ENCODE assay signal across 1 fruit fly cellular context in genomic region chr2L:7135069-7135468, dm6.
TF ChIP-seq lines count a peak whose summit lies in the region.

No protein-coding gene starts in this region.

TF ChIP-seq in whole organism, embryonic, 481 proteins besides CTCF, POLR2A, EP300 and RAD21 (continued from another document):
- TF ChIP-seq vnd (GFP tag; IDR thresholded peaks at IDR 0.05; lab: Robert Waterston, UW; ENCODE audit: partially characterized antibody) (no peak), Med (GFP tag; lab: Kevin White, UChicago) (peak; percentile 92), CG18011 (GFP tag; optimal IDR thresholded peaks at IDR 0.05; lab: Kevin White, UChicago) (peak; percentile 17), CG2889 (GFP tag; IDR thresholded peaks at IDR 0.05; lab: Robert Waterston, UW) (peak; percentile 53; the same call in 1 of the 3 replicates), da (GFP tag; optimal IDR thresholded peaks at IDR 0.05; lab: Kevin White, UChicago) (no peak), Hr3 (GFP tag; optimal IDR thresholded peaks at IDR 0.05; lab: Kevin White, UChicago) (peak; percentile 78), CG15073 (GFP tag; optimal IDR thresholded peaks at IDR 0.05; lab: Kevin White, UChicago) (no peak), Side (GFP tag; optimal IDR thresholded peaks at IDR 0.05; lab: Kevin White, UChicago) (peak; percentile 63), Dad (GFP tag; optimal IDR thresholded peaks at IDR 0.05; lab: Kevin White, UChicago) (peak; percentile 65), CG2129 (GFP tag; IDR thresholded peaks at IDR 0.05; lab: Robert Waterston, UW; ENCODE audit: partially characterized antibody) (no peak), pum (GFP tag; optimal IDR thresholded peaks at IDR 0.05; lab: Kevin White, UChicago) (peak; percentile 85), mld (GFP tag; IDR thresholded peaks at IDR 0.05; lab: Robert Waterston, UW; ENCODE audit: partially characterized antibody) (no peak), CG17829 (tag; optimal IDR thresholded peaks at IDR 0.05; lab: Kevin White, UChicago) (peak; percentile 64), klu (GFP tag; IDR thresholded peaks at IDR 0.05; lab: Robert Waterston, UW) (no peak), peb (GFP tag; IDR thresholded peaks at IDR 0.05; lab: Robert Waterston, UW) (peak; percentile 62), Dp (GFP tag; optimal IDR thresholded peaks at IDR 0.05; lab: Kevin White, UChicago) (no peak), pzg (GFP tag; optimal IDR thresholded peaks at IDR 0.05; lab: Kevin White, UChicago) (no peak), CG12219 (GFP tag; optimal IDR thresholded peaks at IDR 0.05; lab: Kevin White, UChicago) (peak; percentile 65), CG15696 (tag; optimal IDR thresholded peaks at IDR 0.05; lab: Kevin White, UChicago) (peak; percentile 60), CG15269 (tag; optimal IDR thresholded peaks at IDR 0.05; lab: Kevin White, UChicago) (peak; percentile 70), nerfin-1 (tag; optimal IDR thresholded peaks at IDR 0.05; lab: Kevin White, UChicago) (peak; percentile 55), fd64A (GFP tag; optimal IDR thresholded peaks at IDR 0.05; lab: Kevin White, UChicago) (peak; percentile 42), pan (optimal IDR thresholded peaks at IDR 0.05; lab: Kevin White, UChicago) (no peak), pan (GFP tag; optimal IDR thresholded peaks at IDR 0.05 in 1 of 2, IDR thresholded peaks at IDR 0.05 in 1 of 2) (peak in 1 of 2 experiments; percentile 69), ap (GFP tag; IDR thresholded peaks at IDR 0.05; lab: Robert Waterston, UW) (peak; percentile 73), croc (GFP tag; conservative IDR thresholded peaks at IDR 0.05; lab: Robert Waterston, UW) (peak; percentile 78), ken (GFP tag; IDR thresholded peaks at IDR 0.05; lab: Robert Waterston, UW) (peak; percentile 75), H2.0 (GFP tag; IDR thresholded peaks at IDR 0.05; lab: Robert Waterston, UW) (peak; percentile 67), CG7372 (GFP tag; IDR thresholded peaks at IDR 0.05; lab: Robert Waterston, UW) (peak; percentile 58), CG14441 (GFP tag; IDR thresholded peaks at IDR 0.05; lab: Robert Waterston, UW) (peak; percentile 56), mirr (GFP tag; optimal IDR thresholded peaks at IDR 0.05; lab: Kevin White, UChicago) (no peak), unpg (GFP tag; optimal IDR thresholded peaks at IDR 0.05; lab: Kevin White, UChicago) (peak; percentile 79), CG31441 (GFP tag; IDR thresholded peaks at IDR 0.05; lab: Robert Waterston, UW) (peak; percentile 66), chif (GFP tag; optimal IDR thresholded peaks at IDR 0.05; lab: Kevin White, UChicago) (peak; percentile 82 to 85), Sox100B (GFP tag; optimal IDR thresholded peaks at IDR 0.05; lab: Kevin White, UChicago) (peak; percentile 59), CG9727 (GFP tag; optimal IDR thresholded peaks at IDR 0.05; lab: Kevin White, UChicago) (peak; percentile 64), oc (tag; optimal IDR thresholded peaks at IDR 0.05; lab: Kevin White, UChicago) (peak; percentile 72), CG9817 (tag; optimal IDR thresholded peaks at IDR 0.05; lab: Kevin White, UChicago) (peak; percentile 28), bigmax (GFP tag; optimal IDR thresholded peaks at IDR 0.05; lab: Kevin White, UChicago) (no peak), CG4617 (GFP tag; optimal IDR thresholded peaks at IDR 0.05; lab: Kevin White, UChicago; ENCODE audit: borderline replicate concordance) (peak; percentile 50), bab2 (GFP tag; optimal IDR thresholded peaks at IDR 0.05; lab: Kevin White, UChicago) (peak; percentile 70), fu2 (GFP tag; optimal IDR thresholded peaks at IDR 0.05; lab: Kevin White, UChicago) (peak; percentile 56), az2 (GFP tag; optimal IDR thresholded peaks at IDR 0.05; lab: Kevin White, UChicago) (peak; percentile 75), stc (GFP tag; IDR thresholded peaks at IDR 0.05; lab: Robert Waterston, UW) (peak; percentile 51; the same call in 1 of the 2 replicates), knrl (GFP tag; IDR thresholded peaks at IDR 0.05; lab: Robert Waterston, UW; ENCODE audit: partially characterized antibody) (no peak), prd (optimal IDR thresholded peaks at IDR 0.05; lab: Kevin White, UChicago) (no peak), prd (GFP tag; IDR thresholded peaks at IDR 0.05; lab: Robert Waterston, UW) (peak; percentile 84), exex (tag; optimal IDR thresholded peaks at IDR 0.05; lab: Kevin White, UChicago) (no peak), Fer2 (tag; optimal IDR thresholded peaks at IDR 0.05; lab: Kevin White, UChicago) (no peak), CG2116 (GFP tag; optimal IDR thresholded peaks at IDR 0.05; lab: Kevin White, UChicago) (peak; percentile 39), corto (GFP tag; optimal IDR thresholded peaks at IDR 0.05; lab: Kevin White, UChicago) (no peak), Bgb (GFP tag; IDR thresholded peaks at IDR 0.05; lab: Robert Waterston, UW; ENCODE audit: partially characterized antibody) (no peak), tx (GFP tag; optimal IDR thresholded peaks at IDR 0.05; lab: Kevin White, UChicago) (peak; percentile 62), CG3065 (GFP tag; optimal IDR thresholded peaks at IDR 0.05; lab: Kevin White, UChicago) (peak; percentile 52), kah (GFP tag; optimal IDR thresholded peaks at IDR 0.05; lab: Kevin White, UChicago) (peak; percentile 13), CG11696 (GFP tag; IDR thresholded peaks at IDR 0.05; lab: Robert Waterston, UW) (0 out of 2 replicates have a peak, but pooled peaks have one; percentile 28), CG4360 (GFP tag; IDR thresholded peaks at IDR 0.05; lab: Robert Waterston, UW) (no peak), ab (GFP tag; optimal IDR thresholded peaks at IDR 0.05; lab: Kevin White, UChicago) (peak; percentile 37), CG18599 (GFP tag; optimal IDR thresholded peaks at IDR 0.05; lab: Kevin White, UChicago) (peak; percentile 56), Meics (GFP tag; optimal IDR thresholded peaks at IDR 0.05; lab: Kevin White, UChicago) (no peak), CG8478 (optimal IDR thresholded peaks at IDR 0.05; lab: Kevin White, UChicago) (no peak), CG11504 (tag; optimal IDR thresholded peaks at IDR 0.05; lab: Kevin White, UChicago) (peak; percentile 90), crp (GFP tag; optimal IDR thresholded peaks at IDR 0.05; lab: Kevin White, UChicago) (peak in 1 of 2 experiments; percentile 10), tna (GFP tag; IDR thresholded peaks at IDR 0.05; lab: Robert Waterston, UW; ENCODE audit: partially characterized antibody) (no peak), CG17612 (GFP tag; IDR thresholded peaks at IDR 0.05; lab: Robert Waterston, UW) (no peak), YL-1 (GFP tag; optimal IDR thresholded peaks at IDR 0.05; lab: Kevin White, UChicago) (no peak), Blimp-1 (GFP tag; optimal IDR thresholded peaks at IDR 0.05; lab: Kevin White, UChicago) (peak; percentile 77), CG4730 (GFP tag; IDR thresholded peaks at IDR 0.05; lab: Robert Waterston, UW) (peak; percentile 61), crc (GFP tag; optimal IDR thresholded peaks at IDR 0.05; lab: Kevin White, UChicago) (peak; percentile 48), NC2β (GFP tag; optimal IDR thresholded peaks at IDR 0.05; lab: Kevin White, UChicago) (peak; percentile 80), Deaf1 (tag; optimal IDR thresholded peaks at IDR 0.05; lab: Kevin White, UChicago) (no peak), ttk (GFP tag; IDR thresholded peaks at IDR 0.05; lab: Robert Waterston, UW) (peak; percentile 66), CG11695 (GFP tag; IDR thresholded peaks at IDR 0.05; lab: Robert Waterston, UW) (peak; percentile 68; the same call in 2 of the 3 replicates), Sox102F (GFP tag; optimal IDR thresholded peaks at IDR 0.05; lab: Kevin White, UChicago) (peak; percentile 82), Stat92E (GFP tag; optimal IDR thresholded peaks at IDR 0.05; lab: Kevin White, UChicago) (no peak), CrebB (tag; optimal IDR thresholded peaks at IDR 0.05; lab: Kevin White, UChicago) (peak; percentile 24), sr (GFP tag; IDR thresholded peaks at IDR 0.05; lab: Robert Waterston, UW) (0 out of 3 replicates have a peak, but pooled peaks have one; percentile 7), ase (GFP tag; IDR thresholded peaks at IDR 0.05; lab: Robert Waterston, UW) (peak; percentile 77; the same call in 2 of the 3 replicates), Myb (GFP tag; optimal IDR thresholded peaks at IDR 0.05; lab: Kevin White, UChicago) (peak; percentile 39), CG13775 (GFP tag; optimal IDR thresholded peaks at IDR 0.05; lab: Kevin White, UChicago) (peak; percentile 64), zfh2 (GFP tag; optimal IDR thresholded peaks at IDR 0.05; lab: Kevin White, UChicago) (no peak), CG12942 (GFP tag; optimal IDR thresholded peaks at IDR 0.05; lab: Kevin White, UChicago) (peak; percentile 33), CG12659 (GFP tag; optimal IDR thresholded peaks at IDR 0.05; lab: Kevin White, UChicago) (peak; percentile 37), Dll (GFP tag; IDR thresholded peaks at IDR 0.05; lab: Robert Waterston, UW; ENCODE audit: partially characterized antibody) (no peak), CG2120 (GFP tag; optimal IDR thresholded peaks at IDR 0.05; lab: Kevin White, UChicago) (peak; percentile 47), Spps (tag; optimal IDR thresholded peaks at IDR 0.05; lab: Kevin White, UChicago) (peak; percentile 6), slbo (GFP tag; IDR thresholded peaks at IDR 0.05; lab: Robert Waterston, UW) (peak; percentile 60; the same call in 1 of the 2 replicates), CG8765 (GFP tag; IDR thresholded peaks at IDR 0.05; lab: Robert Waterston, UW) (peak; percentile 62; the same call in 1 of the 2 replicates), CG12769 (tag; optimal IDR thresholded peaks at IDR 0.05; lab: Kevin White, UChicago) (peak; percentile 55), lov (optimal IDR thresholded peaks at IDR 0.05; lab: Kevin White, UChicago) (no peak), lov (GFP tag; IDR thresholded peaks at IDR 0.05; lab: Robert Waterston, UW) (peak; percentile 66; the same call in 1 of the 3 replicates), lbe (GFP tag; optimal IDR thresholded peaks at IDR 0.05; lab: Kevin White, UChicago) (no peak), repo (GFP tag; optimal IDR thresholded peaks at IDR 0.05; lab: Kevin White, UChicago) (peak; percentile 61), aop (GFP tag; IDR thresholded peaks at IDR 0.05; lab: Robert Waterston, UW) (peak; percentile 60; the same call in 1 of the 2 replicates), mam (GFP tag; optimal IDR thresholded peaks at IDR 0.05; lab: Kevin White, UChicago) (peak; percentile 66), zen (tag; optimal IDR thresholded peaks at IDR 0.05; lab: Kevin White, UChicago) (peak; percentile 45), Mrtf (GFP tag; IDR thresholded peaks at IDR 0.05; lab: Robert Waterston, UW) (peak; percentile 72), eyg (GFP tag; optimal IDR thresholded peaks at IDR 0.05; lab: Kevin White, UChicago) (peak; percentile 39), CG10543 (GFP tag; optimal IDR thresholded peaks at IDR 0.05; lab: Kevin White, UChicago) (no peak), CG30431 (GFP tag; optimal IDR thresholded peaks at IDR 0.05; lab: Kevin White, UChicago) (peak; percentile 67), HLH4C (GFP tag; IDR thresholded peaks at IDR 0.05; lab: Robert Waterston, UW; ENCODE audit: partially characterized antibody) (no peak), zen2 (GFP tag; IDR thresholded peaks at IDR 0.05; lab: Robert Waterston, UW; ENCODE audit: partially characterized antibody) (no peak), CG8290 (GFP tag; optimal IDR thresholded peaks at IDR 0.05; lab: Kevin White, UChicago) (peak; percentile 67), CG8290 (tag; optimal IDR thresholded peaks at IDR 0.05; lab: Kevin White, UChicago) (no peak), otp (GFP tag; IDR thresholded peaks at IDR 0.05; lab: Robert Waterston, UW) (peak; percentile 90), CG8089 (GFP tag; optimal IDR thresholded peaks at IDR 0.05; lab: Kevin White, UChicago) (peak; percentile 78), HLH3B (GFP tag; IDR thresholded peaks at IDR 0.05; lab: Robert Waterston, UW) (peak; percentile 88), Ptx1 (GFP tag; IDR thresholded peaks at IDR 0.05; lab: Robert Waterston, UW) (peak; percentile 75), yki (optimal IDR thresholded peaks at IDR 0.05; lab: Kevin White, UChicago) (no peak), D19B (GFP tag; optimal IDR thresholded peaks at IDR 0.05; lab: Kevin White, UChicago) (no peak), CG17568 (GFP tag; optimal IDR thresholded peaks at IDR 0.05; lab: Kevin White, UChicago) (peak; percentile 35), sna (GFP tag; IDR thresholded peaks at IDR 0.05; lab: Robert Waterston, UW; ENCODE audit: partially characterized antibody) (no peak), Dek (tag; optimal IDR thresholded peaks at IDR 0.05; lab: Kevin White, UChicago) (no peak), CG9215 (GFP tag; IDR thresholded peaks at IDR 0.05; lab: Robert Waterston, UW) (no peak; the same call in 1 of the 2 replicates), CG15601 (tag; optimal IDR thresholded peaks at IDR 0.05; lab: Kevin White, UChicago) (peak; percentile 56), pnt (GFP tag; optimal IDR thresholded peaks at IDR 0.05; lab: Kevin White, UChicago) (peak; percentile 80), CG7928 (GFP tag; optimal IDR thresholded peaks at IDR 0.05; lab: Kevin White, UChicago) (no peak), CG12104 (GFP tag; optimal IDR thresholded peaks at IDR 0.05; lab: Kevin White, UChicago) (no peak), CG1529 (GFP tag; optimal IDR thresholded peaks at IDR 0.05; lab: Kevin White, UChicago) (peak; percentile 66), CG14860 (GFP tag; IDR thresholded peaks at IDR 0.05; lab: Robert Waterston, UW; ENCODE audit: partially characterized antibody) (no peak), Dbx (GFP tag; IDR thresholded peaks at IDR 0.05; lab: Robert Waterston, UW) (no peak), CG6272 (GFP tag; IDR thresholded peaks at IDR 0.05; lab: Robert Waterston, UW) (0 out of 2 replicates have a peak, but pooled peaks have one; percentile 37), zfh1 (GFP tag; IDR thresholded peaks at IDR 0.05; lab: Robert Waterston, UW) (peak; percentile 86), cwo (GFP tag; optimal IDR thresholded peaks at IDR 0.05; lab: Kevin White, UChicago) (no peak)
TF ChIP-seq in whole organism, embryonic: peak in this region for 307.
